Worm (Caenorhabditis elegans) whole organism, midembryonic: ENCODE measurements around the gene B0416.5.

Experiments
- T22C8.4 ChIP-seq: fragments of 200-800 bp; sonication (Bioruptor generic); IDR thresholded peaks from 2 replicates; pipeline ENCODE4 v1.3.6; 2022; ENCODE audit warnings: missing genetic modification characterization, missing compliant biosample characterization
- cog-1 ChIP-seq: sonication (generic microtip); optimal IDR thresholded peaks from 2 replicates; lab custom pipeline; 2016; ENCODE audit warnings: missing genetic modification characterization, missing compliant biosample characterization
- flt-1 ChIP-seq: fragments of 200-800 bp; sonication (Bioruptor generic); IDR thresholded peaks from 2 replicates; pipeline ENCODE4 v1.3.6; 2022; ENCODE audit warnings: missing genetic modification characterization, missing compliant biosample characterization
- klf-2 ChIP-seq: fragments of 200-800 bp; sonication (Bioruptor generic); conservative IDR thresholded peaks from 2 replicates; pipeline ENCODE4 v1.3.6; 2022; ENCODE audit warnings: missing genetic modification reagents, missing genetic modification characterization, missing compliant biosample characterization
- med-1 ChIP-seq: sonication (generic microtip); optimal IDR thresholded peaks from 2 replicates; lab custom pipeline; 2017; ENCODE audit warnings: missing genetic modification characterization, mild to moderate bottlenecking, missing compliant biosample characterization, antibody characterized with exemption, missing genetic modification reagents; ENCODE audit not compliant: insufficient read depth
- ref-1 ChIP-seq: fragments of 200-800 bp; sonication (Bioruptor generic); conservative IDR thresholded peaks from 2 replicates; pipeline ENCODE4 v1.3.6; 2022; ENCODE audit warnings: missing genetic modification reagents, missing genetic modification characterization, missing compliant biosample characterization
- tab-1 ChIP-seq: fragments of 200-800 bp; sonication (Bioruptor generic); IDR thresholded peaks from 2 replicates; pipeline ENCODE4 v1.3.6; 2022; ENCODE audit warnings: missing genetic modification characterization, missing compliant biosample characterization
- ztf-23 ChIP-seq: fragments of 200-800 bp; sonication (Bioruptor generic); IDR thresholded peaks from 2 replicates; pipeline ENCODE4 v1.3.6; 2022; ENCODE audit warnings: missing genetic modification reagents, missing genetic modification characterization, missing compliant biosample characterization
- ztf-29 ChIP-seq: fragments of 200-800 bp; sonication (Bioruptor generic); IDR thresholded peaks from 2 replicates; pipeline ENCODE4 v1.3.6; 2022; ENCODE audit warnings: missing genetic modification reagents, missing genetic modification characterization, missing compliant biosample characterization

The B0416.5 gene

ce11 chrX:9264636-9265035, 6.0 kb downstream of the B0416.5 start:
- TF ChIP-seq ref-1 (GFP tag; lab: Robert Waterston, UW) (no peak), flt-1 (GFP tag; lab: Robert Waterston, UW) (no peak), T22C8.4 (no peak), klf-2 (no peak), ztf-23 (GFP tag; lab: Robert Waterston, UW) (no peak), tab-1 (GFP tag; lab: Robert Waterston, UW) (no peak), cog-1 (tag; lab: Kevin White, UChicago) (no peak), ztf-29 (GFP tag; lab: Robert Waterston, UW) (no peak), med-1 (GFP tag; lab: Kevin White, UChicago) (no peak)

- TF ChIP-seq med-1 (GFP tag; lab: Kevin White, UChicago) (no peak), T22C8.4 (no peak), tab-1 (GFP tag; lab: Robert Waterston, UW) (no peak), ref-1 (GFP tag; lab: Robert Waterston, UW) (no peak)
Observed at ce11 chrX:9264231-9264630, 6.4 kb downstream of the B0416.5 start, which contains the start of gene F18G5.6. TSS of gene F18G5.6 (minus strand) at chrX:9264331.

DNA sequence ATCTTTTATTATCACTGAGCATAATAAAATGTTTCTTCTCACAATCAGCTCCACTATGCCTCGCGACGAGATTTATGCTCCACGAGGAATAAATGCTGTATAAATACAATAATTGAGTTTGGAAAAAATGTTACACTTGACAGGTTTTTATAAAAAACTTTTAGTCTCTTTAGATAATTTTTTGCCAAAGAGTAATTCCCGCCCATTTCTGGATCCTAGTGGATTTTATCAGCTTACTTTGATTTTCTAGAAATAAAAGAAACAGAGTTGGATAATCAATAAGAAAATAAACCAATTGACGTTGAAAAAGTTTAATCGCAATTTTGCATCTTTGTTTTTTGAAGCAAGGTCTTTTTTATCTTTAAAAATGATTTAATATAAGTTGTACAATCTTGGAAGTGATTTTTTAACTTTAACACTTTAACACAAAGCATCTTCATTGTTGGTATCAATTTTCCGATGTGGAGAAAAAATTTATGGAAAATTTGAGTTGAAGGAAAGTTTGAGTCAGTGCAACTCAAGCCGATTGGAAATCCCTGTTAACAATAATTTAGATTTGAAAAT, 8.9 kb downstream of the B0416.5 start:
- TF ChIP-seq T22C8.4 (no peak), ref-1 (GFP tag; lab: Robert Waterston, UW) (no peak), ztf-23 (GFP tag; lab: Robert Waterston, UW) (no peak), flt-1 (GFP tag; lab: Robert Waterston, UW) (no peak), klf-2 (no peak), med-1 (GFP tag; lab: Kevin White, UChicago) (no peak), tab-1 (GFP tag; lab: Robert Waterston, UW) (no peak), cog-1 (tag; lab: Kevin White, UChicago) (no peak), ztf-29 (GFP tag; lab: Robert Waterston, UW) (no peak)

ce11 chrX:9259552-9259951, 11.1 kb downstream of the B0416.5 start, which contains the start of gene F18G5.1:
TSS of gene F18G5.1 (plus strand) at chrX:9259852.
- TF ChIP-seq klf-2 (no peak), flt-1 (GFP tag; lab: Robert Waterston, UW) (no peak), ztf-23 (GFP tag; lab: Robert Waterston, UW) (no peak), T22C8.4 (no peak), med-1 (GFP tag; lab: Kevin White, UChicago) (no peak), ztf-29 (GFP tag; lab: Robert Waterston, UW) (no peak), tab-1 (GFP tag; lab: Robert Waterston, UW) (no peak), cog-1 (tag; lab: Kevin White, UChicago) (no peak), ref-1 (GFP tag; lab: Robert Waterston, UW) (no peak)

ce11 chrX:9255993-9256392, 14.7 kb downstream of the B0416.5 start:
- no peak for TF ChIP-seq T22C8.4
- TF ChIP-seq ztf-23 (GFP tag; lab: Robert Waterston, UW), result no peak
- TF ChIP-seq flt-1 (GFP tag; lab: Robert Waterston, UW), result no peak
- no peak for TF ChIP-seq ref-1 (GFP tag; lab: Robert Waterston, UW)
- TF ChIP-seq tab-1 (GFP tag; lab: Robert Waterston, UW), result no peak
- no peak for TF ChIP-seq ztf-29 (GFP tag; lab: Robert Waterston, UW)
- TF ChIP-seq med-1 (GFP tag; lab: Kevin White, UChicago), result no peak
- TF ChIP-seq klf-2, result no peak
- no peak for TF ChIP-seq cog-1 (tag; lab: Kevin White, UChicago)

DNA sequence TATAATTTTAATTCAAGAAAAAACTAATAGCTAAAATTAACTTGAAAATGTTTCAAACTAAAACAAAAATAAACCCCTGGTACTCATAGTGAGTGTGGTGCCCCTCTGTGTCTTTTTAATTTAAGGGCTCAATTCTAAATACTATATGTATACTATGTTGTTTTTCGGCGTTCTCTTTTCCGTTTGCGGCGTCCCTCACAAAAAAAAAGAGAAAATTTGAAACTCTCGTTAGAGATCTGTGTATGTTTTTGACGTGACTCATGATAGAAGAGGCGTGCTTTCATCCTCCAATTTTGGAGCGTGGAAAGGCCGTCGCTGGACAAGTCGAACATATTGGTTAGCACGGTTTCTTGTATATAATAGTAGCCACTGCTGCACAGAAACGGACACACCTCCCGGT, 19.2 kb downstream of the B0416.5 start, which contains the start of gene pes-8:
pes-8 (plus strand) TSS at position 301 of the 400 bp plus-strand sequence.
- TF ChIP-seq med-1 (GFP tag; lab: Kevin White, UChicago), result no peak
- TF ChIP-seq tab-1 (GFP tag; lab: Robert Waterston, UW), result no peak
- no peak for TF ChIP-seq ref-1 (GFP tag; lab: Robert Waterston, UW)
- no peak for TF ChIP-seq klf-2
- no peak for TF ChIP-seq ztf-29 (GFP tag; lab: Robert Waterston, UW)
- TF ChIP-seq ztf-23 (GFP tag; lab: Robert Waterston, UW), result no peak
- TF ChIP-seq T22C8.4, result no peak
- no peak for TF ChIP-seq cog-1 (tag; lab: Kevin White, UChicago)
- TF ChIP-seq flt-1 (GFP tag; lab: Robert Waterston, UW), result no peak

ce11 chrX:9248083-9248805, 22.4 kb downstream of the B0416.5 start:
- no peak for TF ChIP-seq T22C8.4
- TF ChIP-seq med-1 (GFP tag; lab: Kevin White, UChicago), result no peak
- no peak for TF ChIP-seq klf-2
- no peak for TF ChIP-seq ztf-23 (GFP tag; lab: Robert Waterston, UW)
- TF ChIP-seq flt-1 (GFP tag; lab: Robert Waterston, UW), result no peak
- no peak for TF ChIP-seq tab-1 (GFP tag; lab: Robert Waterston, UW)
- no peak for TF ChIP-seq cog-1 (tag; lab: Kevin White, UChicago)
- no peak for TF ChIP-seq ref-1 (GFP tag; lab: Robert Waterston, UW)
- no peak for TF ChIP-seq ztf-29 (GFP tag; lab: Robert Waterston, UW)

DNA sequence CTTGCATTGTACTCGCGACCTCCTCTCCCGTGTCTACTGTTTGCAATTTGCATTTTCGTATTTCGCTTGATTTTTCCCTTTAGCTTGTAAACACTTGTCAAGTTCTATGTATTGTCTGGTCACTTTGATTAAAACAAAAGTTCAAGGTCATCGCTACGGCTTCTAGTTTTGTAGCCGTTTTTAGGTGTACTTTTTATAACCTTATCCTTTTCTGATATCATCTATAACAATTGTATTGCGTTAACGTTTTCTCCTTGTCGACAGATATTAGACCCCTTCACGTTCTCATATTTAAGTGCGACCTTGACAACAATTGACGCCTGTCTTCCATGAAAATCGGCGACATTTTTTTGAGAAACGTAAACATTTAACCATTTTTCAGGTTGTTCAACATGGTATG, 24.0 kb downstream of the B0416.5 start:
- TF ChIP-seq ztf-23 (GFP tag; lab: Robert Waterston, UW), result no peak
- TF ChIP-seq cog-1 (tag; lab: Kevin White, UChicago), result no peak
- no peak for TF ChIP-seq tab-1 (GFP tag; lab: Robert Waterston, UW)
- TF ChIP-seq flt-1 (GFP tag; lab: Robert Waterston, UW), result no peak
- TF ChIP-seq ref-1 (GFP tag; lab: Robert Waterston, UW), result no peak
- TF ChIP-seq med-1 (GFP tag; lab: Kevin White, UChicago), result no peak
- no peak for TF ChIP-seq klf-2

DNA sequence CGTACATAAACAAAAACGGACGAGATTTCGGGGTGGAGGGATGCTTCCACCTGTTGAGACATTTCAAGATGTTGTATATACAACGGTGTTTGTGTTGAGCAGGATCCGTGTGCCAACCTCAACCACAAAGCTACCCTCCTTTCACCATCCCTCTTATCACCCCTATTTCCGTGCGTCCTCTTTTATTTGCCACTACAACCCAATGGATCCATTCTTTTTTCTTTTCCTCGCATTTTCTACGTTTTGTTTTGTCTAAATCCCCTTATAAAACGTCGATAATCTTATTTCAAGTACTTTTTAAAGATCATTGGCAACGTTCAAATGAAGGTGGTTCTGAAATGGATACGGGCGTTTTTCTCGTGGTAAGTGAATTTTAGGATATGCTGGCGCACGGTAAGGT, 27.4 kb downstream of the B0416.5 start, which contains the start of gene gpa-12:
gpa-12 (plus strand) TSS at position 301 of the 400 bp plus-strand sequence.
- TF ChIP-seq klf-2 (no peak), tab-1 (GFP tag; lab: Robert Waterston, UW) (no peak), flt-1 (GFP tag; lab: Robert Waterston, UW) (no peak), med-1 (GFP tag; lab: Kevin White, UChicago) (no peak), ref-1 (GFP tag; lab: Robert Waterston, UW) (no peak), ztf-29 (GFP tag; lab: Robert Waterston, UW) (no peak), ztf-23 (GFP tag; lab: Robert Waterston, UW) (no peak), T22C8.4 (no peak), cog-1 (tag; lab: Kevin White, UChicago) (no peak)
